Worm (Caenorhabditis elegans): ENCODE data around the gene Y39A3B.8.

Y39A3B.8 gene

DNA sequence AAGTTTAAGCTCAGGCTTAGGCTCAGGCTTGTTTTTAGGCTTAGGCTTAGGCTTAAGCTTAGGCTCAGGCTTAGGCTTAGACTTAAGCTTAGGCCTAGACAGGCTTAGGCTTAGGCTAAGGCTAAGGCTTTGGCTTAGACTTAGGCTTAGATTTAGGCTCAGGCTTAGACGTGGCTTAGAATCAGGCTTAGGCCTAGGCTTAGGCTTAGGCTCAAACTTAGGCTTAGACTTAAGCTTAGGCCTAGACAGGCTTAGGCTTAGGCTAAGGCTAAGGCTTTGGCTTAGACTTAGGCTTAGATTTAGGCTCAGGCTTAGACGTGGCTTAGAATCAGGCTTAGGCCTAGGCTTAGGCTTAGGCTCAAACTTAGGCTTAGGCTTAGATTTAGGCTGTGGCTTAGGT is 35.6 kb downstream of the Y39A3B.8 start:
- TF ChIP-seq dve-1 (tag; optimal IDR thresholded peaks at IDR 0.05): peak; percentile 62

DNA sequence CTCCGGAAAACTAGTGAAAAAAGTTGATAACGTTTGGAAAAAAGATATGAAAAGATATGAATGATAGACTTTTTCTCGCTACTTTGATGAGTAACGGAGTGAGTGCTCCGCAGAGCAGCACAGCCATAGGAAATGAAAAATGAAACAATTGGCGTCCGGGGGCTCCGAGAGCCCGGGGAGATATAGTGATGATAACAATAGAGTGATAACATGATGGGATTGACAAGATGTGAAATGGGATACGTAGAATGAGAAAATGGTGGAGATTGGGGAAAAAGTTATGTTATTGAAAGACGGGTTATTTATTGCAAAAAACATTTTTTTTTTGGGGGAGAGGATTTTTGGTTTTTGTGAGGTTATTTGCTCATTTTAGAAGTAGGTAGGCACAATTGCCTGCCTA is 39.7 kb downstream of the Y39A3B.8 start:
- peak; percentile 44 for TF ChIP-seq ceh-18 (tag; optimal IDR thresholded peaks at IDR 0.05)
- no peak for TF ChIP-seq ceh-31 (tag; optimal IDR thresholded peaks at IDR 0.05)
- TF ChIP-seq unc-55 (GFP tag; optimal IDR thresholded peaks at IDR 0.05): peak; percentile 29

DNA sequence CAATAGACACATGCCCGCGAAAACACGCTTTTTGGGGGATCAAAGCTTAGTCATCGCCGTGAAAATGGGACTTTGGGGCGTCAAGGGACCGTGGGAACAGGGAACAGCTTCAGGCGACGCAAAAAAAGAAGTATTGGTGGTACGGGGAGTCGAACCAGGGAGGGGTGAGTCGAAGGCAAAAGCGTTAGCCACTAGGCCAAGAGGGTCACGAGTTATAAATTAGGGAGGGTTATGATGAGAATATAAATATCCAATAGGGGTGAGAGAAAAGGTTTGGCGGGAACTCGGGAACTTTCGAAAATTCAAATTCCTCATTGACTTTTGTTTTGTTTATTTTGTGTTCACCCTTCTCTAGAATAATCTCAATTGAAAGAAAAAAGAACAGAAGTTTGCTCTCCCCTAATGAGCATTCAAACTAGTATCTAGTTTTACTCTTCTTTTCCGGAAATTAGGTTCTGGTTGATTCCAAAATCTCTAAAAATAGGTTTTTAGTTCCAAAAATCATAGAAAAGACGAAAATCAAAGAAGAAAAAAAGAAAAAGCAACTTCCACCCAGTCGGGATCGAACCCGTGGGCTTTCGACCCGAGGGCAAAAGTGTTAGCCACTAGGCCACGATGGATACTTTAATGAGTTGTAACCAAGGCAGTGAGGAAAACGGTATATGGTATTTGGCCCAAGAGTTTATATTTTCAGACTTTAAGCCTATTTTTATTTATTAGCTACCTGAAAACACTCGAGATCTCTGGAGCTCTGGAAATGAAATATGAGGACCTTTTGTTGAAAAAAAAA is 43.2 kb downstream of the Y39A3B.8 start:
- TF ChIP-seq che-1 (tag; optimal IDR thresholded peaks at IDR 0.05): no peak
- TF ChIP-seq hlh-6 (tag; optimal IDR thresholded peaks at IDR 0.05): peak; percentile 0
- peak; percentile 16 for TF ChIP-seq hlh-30 (tag; optimal IDR thresholded peaks at IDR 0.05; ENCODE audit: insufficient read depth)

DNA sequence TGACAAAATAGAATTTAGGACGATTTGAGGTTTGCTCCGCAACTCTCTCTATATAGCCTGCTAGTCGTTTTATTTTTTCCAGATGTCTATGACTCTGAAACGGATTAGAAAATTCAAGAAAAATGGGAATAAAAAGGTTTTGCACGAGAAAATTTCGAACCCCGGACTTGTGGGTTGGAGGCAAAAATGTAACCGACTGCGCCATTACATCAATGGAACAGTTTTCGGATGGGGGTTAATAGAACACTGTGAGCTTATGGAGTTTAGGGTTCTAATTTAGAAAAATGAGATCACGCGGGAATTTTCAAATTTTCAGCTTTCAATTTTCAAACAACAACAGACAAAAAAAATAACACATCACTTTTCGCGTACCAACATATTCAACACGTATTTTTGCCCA is 44.0 kb downstream of the Y39A3B.8 start:
- no peak for TF ChIP-seq npax-4 (tag; optimal IDR thresholded peaks at IDR 0.05)
- TF ChIP-seq unc-42 (tag; optimal IDR thresholded peaks at IDR 0.05): peak; percentile 29

DNA sequence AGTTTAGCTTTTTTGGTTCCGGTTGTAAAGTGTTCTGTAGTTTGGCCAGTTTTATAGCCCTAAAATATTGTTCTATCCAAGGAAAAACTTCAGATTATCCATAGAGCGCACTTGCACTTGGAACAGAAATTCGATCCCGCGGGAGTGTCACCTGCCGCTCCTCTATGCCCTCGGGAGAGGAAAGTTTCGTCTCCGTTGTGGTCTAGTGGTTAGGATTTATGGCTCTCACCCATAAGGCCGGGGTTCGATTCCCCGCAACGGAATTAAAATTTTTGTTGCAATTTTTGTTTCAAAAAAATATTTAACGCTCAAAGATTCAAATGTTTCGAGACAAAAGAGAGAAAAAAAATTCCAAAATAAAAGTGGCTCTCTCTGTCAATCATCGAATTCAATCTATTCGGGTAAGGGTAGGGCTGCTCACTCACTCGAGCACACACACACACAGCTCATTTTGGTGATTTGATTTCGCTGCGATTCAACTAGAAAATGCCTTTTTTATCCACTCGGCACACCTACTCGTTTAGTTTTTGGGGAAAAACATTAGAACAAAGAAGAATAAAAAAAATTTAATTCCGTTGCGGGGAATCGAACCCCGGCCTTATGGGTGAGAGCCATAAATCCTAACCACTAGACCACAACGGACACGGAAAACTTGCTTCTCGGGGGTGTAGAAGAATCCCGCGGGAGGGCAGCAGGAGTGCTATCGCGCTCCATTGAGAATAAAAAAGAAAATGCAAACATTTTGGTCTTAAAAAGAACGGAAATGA is 44.7 kb downstream of the Y39A3B.8 start:
- TF ChIP-seq ama-1 (optimal IDR thresholded peaks at IDR 0.05) (no peak), rnt-1 (tag; optimal IDR thresholded peaks at IDR 0.05) (no peak), ceh-18 (tag; optimal IDR thresholded peaks at IDR 0.05) (peak; percentile 32), fax-1 (tag; optimal IDR thresholded peaks at IDR 0.05) (peak; percentile 34), dve-1 (tag; optimal IDR thresholded peaks at IDR 0.05) (no peak), sdc-2 (tag; optimal IDR thresholded peaks at IDR 0.05) (no peak), elt-4 (tag; optimal IDR thresholded peaks at IDR 0.05) (no peak), unc-42 (tag; optimal IDR thresholded peaks at IDR 0.05) (peak; percentile 77), lin-11 (tag; optimal IDR thresholded peaks at IDR 0.05) (no peak), hlh-13 (GFP tag; optimal IDR thresholded peaks at IDR 0.05) (no peak), hlh-8 (tag; optimal IDR thresholded peaks at IDR 0.05) (no peak), unc-3 (GFP tag; conservative IDR thresholded peaks at IDR 0.05) (0 out of 2 replicates have a peak, but pooled peaks have one; percentile 8), unc-3 (tag; optimal IDR thresholded peaks at IDR 0.05) (no peak), mec-3 (tag; optimal IDR thresholded peaks at IDR 0.05; ENCODE audit: borderline replicate concordance) (no peak), ceh-6 (GFP tag; optimal IDR thresholded peaks at IDR 0.05) (no peak), pqm-1 (tag; optimal IDR thresholded peaks at IDR 0.05) (no peak)

All from whole organism, late embryonic.